Fruit fly (Drosophila melanogaster): ENCODE results near the gene CG9029.
A peak's percentile ranks its signal among the peaks of the same experiment; 100 is the strongest.

CG9029 gene

dm6 chr2L:5885702-5886101, at the start of gene CG9029:
Gene CG9029 (plus strand): TSS chr2L:5886002.
- no peak for TF ChIP-seq Dfd (GFP tag; optimal IDR thresholded peaks at IDR 0.05)
- no peak for TF ChIP-seq tai (GFP tag; optimal IDR thresholded peaks at IDR 0.05)
- no peak for TF ChIP-seq Hnf4 (GFP tag; optimal IDR thresholded peaks at IDR 0.05)
- TF ChIP-seq OdsH (GFP tag; optimal IDR thresholded peaks at IDR 0.05): no peak
- TF ChIP-seq usp (GFP tag; optimal IDR thresholded peaks at IDR 0.05): no peak
- no peak for TF ChIP-seq sage (GFP tag; optimal IDR thresholded peaks at IDR 0.05)
- no peak for TF ChIP-seq woc (GFP tag; optimal IDR thresholded peaks at IDR 0.05)

- TF ChIP-seq usp (GFP tag; optimal IDR thresholded peaks at IDR 0.05): no peak
- no peak for TF ChIP-seq CG32264 (GFP tag; optimal IDR thresholded peaks at IDR 0.05)
- TF ChIP-seq Dif (GFP tag; optimal IDR thresholded peaks at IDR 0.05; ENCODE audit: partially characterized antibody): no peak
- TF ChIP-seq Vsx2 (GFP tag; optimal IDR thresholded peaks at IDR 0.05; ENCODE audit: partially characterized antibody): no peak
- no peak for TF ChIP-seq Sp1 (GFP tag; optimal IDR thresholded peaks at IDR 0.05)
- TF ChIP-seq tai (GFP tag; optimal IDR thresholded peaks at IDR 0.05): no peak
- TF ChIP-seq dl (GFP tag; optimal IDR thresholded peaks at IDR 0.05; ENCODE audit: insufficient read depth in 1 of 2, partially characterized antibody in 2 of 2): no peak
- no peak for TF ChIP-seq pan (optimal IDR thresholded peaks at IDR 0.05)
- TF ChIP-seq Jra (GFP tag; optimal IDR thresholded peaks at IDR 0.05): no peak
- TF ChIP-seq foxo (GFP tag; optimal IDR thresholded peaks at IDR 0.05): no peak
- TF ChIP-seq GATAd (GFP tag; optimal IDR thresholded peaks at IDR 0.05): no peak
- no peak for TF ChIP-seq Hr78 (GFP tag; optimal IDR thresholded peaks at IDR 0.05)
- TF ChIP-seq dsf (GFP tag; optimal IDR thresholded peaks at IDR 0.05; ENCODE audit: borderline replicate concordance): no peak
- no peak for TF ChIP-seq brk (GFP tag; optimal IDR thresholded peaks at IDR 0.05)
- no peak for TF ChIP-seq sage (GFP tag; optimal IDR thresholded peaks at IDR 0.05)
- no peak for TF ChIP-seq fru (GFP tag; optimal IDR thresholded peaks at IDR 0.05)
- no peak for TF ChIP-seq CG9705 (GFP tag; optimal IDR thresholded peaks at IDR 0.05)
These were observed 29.0 kb upstream of the CG9029 start for dm6 chr2L:5856786-5857185.

dm6 chr2L:5866791-5867190, 19.0 kb upstream of the CG9029 start:
- TF ChIP-seq dsf (GFP tag; optimal IDR thresholded peaks at IDR 0.05; ENCODE audit: borderline replicate concordance): no peak
- no peak for TF ChIP-seq Rel (GFP tag; optimal IDR thresholded peaks at IDR 0.05)
- no peak for TF ChIP-seq Rel (tag; optimal IDR thresholded peaks at IDR 0.05)
- TF ChIP-seq Sp1 (GFP tag; optimal IDR thresholded peaks at IDR 0.05): no peak
- TF ChIP-seq OdsH (GFP tag; optimal IDR thresholded peaks at IDR 0.05): no peak
- no peak for TF ChIP-seq Dfd (GFP tag; optimal IDR thresholded peaks at IDR 0.05)
- TF ChIP-seq Jra (GFP tag; optimal IDR thresholded peaks at IDR 0.05): no peak
- TF ChIP-seq tai (GFP tag; optimal IDR thresholded peaks at IDR 0.05): no peak
- no peak for TF ChIP-seq sage (GFP tag; optimal IDR thresholded peaks at IDR 0.05)
- TF ChIP-seq Dif (GFP tag; optimal IDR thresholded peaks at IDR 0.05; ENCODE audit: partially characterized antibody): no peak
- no peak for TF ChIP-seq N (GFP tag; optimal IDR thresholded peaks at IDR 0.05)
- TF ChIP-seq fru (GFP tag; optimal IDR thresholded peaks at IDR 0.05): no peak
- no peak for TF ChIP-seq foxo (GFP tag; optimal IDR thresholded peaks at IDR 0.05)
- no peak for TF ChIP-seq dmrt93B (GFP tag; optimal IDR thresholded peaks at IDR 0.05)

DNA sequence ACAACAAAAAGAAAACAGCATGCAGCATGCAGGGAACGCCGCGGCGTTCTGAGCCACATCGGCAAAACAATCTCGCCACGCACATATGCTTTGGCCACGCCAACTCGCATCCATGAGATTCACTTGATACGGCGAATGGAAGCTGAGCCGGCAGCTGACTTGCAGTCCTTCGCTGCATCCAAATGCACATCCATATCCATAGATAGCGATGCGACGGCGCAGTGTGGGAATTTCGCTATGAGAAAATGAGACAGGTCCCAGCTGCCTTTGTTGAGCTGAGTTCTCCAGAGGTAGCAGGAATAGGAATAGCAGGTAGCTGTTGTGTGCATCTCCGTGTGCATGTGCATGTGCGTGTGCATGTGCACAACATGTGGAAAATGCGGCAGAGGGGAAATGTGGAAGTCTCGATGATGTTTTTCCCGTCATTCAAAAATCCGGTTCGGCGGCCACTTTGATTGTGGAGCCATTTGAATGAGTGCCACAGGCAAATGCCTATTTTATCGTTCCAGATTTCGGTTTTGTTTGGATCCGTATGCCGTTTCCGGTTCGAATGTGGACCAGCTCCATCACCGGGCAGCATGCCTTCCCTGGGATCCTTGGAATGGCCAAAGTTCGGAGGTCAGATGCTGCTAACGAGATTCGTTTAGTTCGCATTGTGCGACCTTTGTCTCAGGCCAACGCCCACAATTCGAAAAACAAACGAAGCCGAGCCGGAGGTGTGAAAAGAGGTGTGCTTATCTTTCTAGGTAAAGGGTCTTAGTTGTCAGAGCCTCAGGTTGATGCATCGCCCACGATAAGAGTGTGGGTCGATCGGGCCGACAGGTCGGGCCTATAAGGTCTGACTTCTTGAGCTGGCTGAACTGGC, 14.7 kb upstream of the CG9029 start:
- no peak for TF ChIP-seq pan (optimal IDR thresholded peaks at IDR 0.05)
- TF ChIP-seq Jra (GFP tag; optimal IDR thresholded peaks at IDR 0.05): no peak
- no peak for TF ChIP-seq foxo (GFP tag; optimal IDR thresholded peaks at IDR 0.05)

- TF ChIP-seq dmrt93B (GFP tag; optimal IDR thresholded peaks at IDR 0.05): peak; percentile 15
- TF ChIP-seq fru (GFP tag; optimal IDR thresholded peaks at IDR 0.05): no peak
- TF ChIP-seq br (GFP tag; optimal IDR thresholded peaks at IDR 0.05): no peak
- TF ChIP-seq ey (GFP tag; optimal IDR thresholded peaks at IDR 0.05): no peak
- TF ChIP-seq Abd-B (GFP tag; optimal IDR thresholded peaks at IDR 0.05): no peak
- TF ChIP-seq GATAd (GFP tag; optimal IDR thresholded peaks at IDR 0.05): no peak
- peak; percentile 48 for TF ChIP-seq rgr (GFP tag; optimal IDR thresholded peaks at IDR 0.05)
- no peak for TF ChIP-seq CG9705 (GFP tag; optimal IDR thresholded peaks at IDR 0.05)
- no peak for TF ChIP-seq psq (GFP tag; optimal IDR thresholded peaks at IDR 0.05)
- TF ChIP-seq Hnf4 (GFP tag; optimal IDR thresholded peaks at IDR 0.05): peak; percentile 8
- TF ChIP-seq Dif (GFP tag; optimal IDR thresholded peaks at IDR 0.05; ENCODE audit: partially characterized antibody): no peak
- TF ChIP-seq Rel (GFP tag; optimal IDR thresholded peaks at IDR 0.05): no peak
- no peak for TF ChIP-seq Rel (tag; optimal IDR thresholded peaks at IDR 0.05)
- TF ChIP-seq woc (GFP tag; optimal IDR thresholded peaks at IDR 0.05): no peak
- no peak for TF ChIP-seq Hr78 (GFP tag; optimal IDR thresholded peaks at IDR 0.05)
- no peak for TF ChIP-seq HLH106 (tag; optimal IDR thresholded peaks at IDR 0.05)
- TF ChIP-seq N (GFP tag; optimal IDR thresholded peaks at IDR 0.05): no peak
- no peak for TF ChIP-seq foxo (GFP tag; optimal IDR thresholded peaks at IDR 0.05)
- TF ChIP-seq tai (GFP tag; optimal IDR thresholded peaks at IDR 0.05): no peak
- TF ChIP-seq CG32264 (GFP tag; optimal IDR thresholded peaks at IDR 0.05): no peak
- TF ChIP-seq sage (GFP tag; optimal IDR thresholded peaks at IDR 0.05): no peak
- peak; percentile 42 for TF ChIP-seq h (GFP tag; optimal IDR thresholded peaks at IDR 0.05)
- TF ChIP-seq Dfd (GFP tag; optimal IDR thresholded peaks at IDR 0.05): no peak
- no peak for TF ChIP-seq Myc (optimal IDR thresholded peaks at IDR 0.05)
- TF ChIP-seq Hr83 (GFP tag; optimal IDR thresholded peaks at IDR 0.05; ENCODE audit: poor library complexity, severe bottlenecking): peak; percentile 73
- TF ChIP-seq Mio (GFP tag; optimal IDR thresholded peaks at IDR 0.05): no peak
- TF ChIP-seq jim (GFP tag; optimal IDR thresholded peaks at IDR 0.05): no peak
- TF ChIP-seq dl (GFP tag; optimal IDR thresholded peaks at IDR 0.05; ENCODE audit: insufficient read depth in 1 of 2, partially characterized antibody in 2 of 2): no peak
- no peak for TF ChIP-seq Jra (GFP tag; optimal IDR thresholded peaks at IDR 0.05)
These were observed 9.2 kb upstream of the CG9029 start for dm6 chr2L:5876474-5877067.
